Fruit fly (Drosophila melanogaster) whole organism, pupa: ENCODE results near the gene CG8507.
A peak's percentile ranks its signal among the peaks of the same experiment; 100 is the strongest.

ENCODE experiments used
- CG10348 ChIP-seq: fragments of 200-800 bp; sonication (Bioruptor generic); IDR thresholded peaks from 2 replicates; pipeline ENCODE4 v1.3.6; 2022; ENCODE audit warnings: missing biosample characterization, missing genetic modification characterization
- CG32121 ChIP-seq: fragments of 200-800 bp; sonication (Bioruptor generic); IDR thresholded peaks from 2 replicates; pipeline ENCODE4 v1.3.6; 2022; ENCODE audit warnings: missing biosample characterization, missing genetic modification characterization
- CG34367 ChIP-seq: fragments of 200-800 bp; sonication (Bioruptor generic); optimal IDR thresholded peaks from 2 replicates; lab custom pipeline; 2018; ENCODE audit warnings: missing biosample characterization, mild to moderate bottlenecking, missing genetic modification characterization
- CG4496 ChIP-seq: fragments of 200-800 bp; sonication (Bioruptor generic); IDR thresholded peaks from 3 replicates; pipeline ENCODE4 v1.3.6; 2022; ENCODE audit warnings: missing biosample characterization, missing genetic modification characterization
- CG8301 ChIP-seq: fragments of 200-800 bp; sonication (Bioruptor generic); optimal IDR thresholded peaks from 2 replicates; lab custom pipeline; 2018; ENCODE audit warnings: missing biosample characterization, mild to moderate bottlenecking, missing genetic modification characterization
- EcR ChIP-seq: fragments of 200-800 bp; sonication (Bioruptor generic); optimal IDR thresholded peaks from 3 replicates; lab custom pipeline; 2019; ENCODE audit warnings: missing biosample characterization, missing genetic modification characterization, mild to moderate bottlenecking, moderate library complexity, missing genetic modification reagents
- Snoo ChIP-seq: fragments of 200-800 bp; sonication (Bioruptor generic); optimal IDR thresholded peaks from 3 replicates; lab custom pipeline; 2017; ENCODE audit warnings: missing biosample characterization, mild to moderate bottlenecking, missing genetic modification characterization, inconsistent platforms
- fd96Ca ChIP-seq: fragments of 200-800 bp; sonication (Bioruptor generic); IDR thresholded peaks from 3 replicates; pipeline ENCODE4 v1.3.6; 2022; ENCODE audit warnings: missing biosample characterization, missing genetic modification characterization

- TF ChIP-seq CG8301 (tag; lab: Kevin White, UChicago) (peak; percentile 32), CG4496 (GFP tag; lab: Robert Waterston, UW) (peak; percentile 37; the same call in 1 of the 3 replicates), CG32121 (no peak), CG34367 (tag; lab: Kevin White, UChicago) (peak; percentile 57), fd96Ca (0 out of 3 replicates have a peak, but pooled peaks have one; percentile 39), CG10348 (no peak), EcR (peak; percentile 79), Snoo (tag; lab: Kevin White, UChicago) (peak; percentile 44)
Observed at dm6 chr3R:9767620-9768592, 23.4 kb upstream of the CG8507 start, which contains the start of gene Naa80.
